Fruit fly (Drosophila melanogaster) whole organism, embryonic: ENCODE measurements around the gene Doc2.

Experiments used
- CG10147 ChIP-seq: fragments of 200-800 bp; sonication (Bioruptor generic); optimal IDR thresholded peaks from 2 replicates; lab custom pipeline; 2019; ENCODE audit warnings: missing biosample characterization, mild to moderate bottlenecking, missing genetic modification characterization, moderate library complexity
- CG10267 ChIP-seq: fragments of 200-800 bp; sonication (Bioruptor generic); optimal IDR thresholded peaks from 2 replicates; lab custom pipeline; 2018; ENCODE audit warnings: missing biosample characterization, mild to moderate bottlenecking, missing genetic modification characterization, moderate library complexity
- CG11456 ChIP-seq: fragments of 200-800 bp; sonication (Bioruptor generic); IDR thresholded peaks from 3 replicates; pipeline ENCODE4 v1.3.6; 2022; ENCODE audit warnings: missing biosample characterization, missing genetic modification characterization
- CG1233 ChIP-seq: fragments of 200-800 bp; sonication (Bioruptor generic); optimal IDR thresholded peaks from 4 replicates; lab custom pipeline; 2018; ENCODE audit warnings: missing biosample characterization, mild to moderate bottlenecking, missing genetic modification characterization
- CG14667 ChIP-seq: fragments of 200-800 bp; sonication (Bioruptor generic); IDR thresholded peaks from 2 replicates; pipeline ENCODE4 v1.3.6; 2022; ENCODE audit warnings: missing biosample characterization, missing genetic modification characterization
- CG15479 ChIP-seq: fragments of 200-800 bp; sonication (Bioruptor generic); optimal IDR thresholded peaks from 3 replicates; lab custom pipeline; 2019; ENCODE audit warnings: missing biosample characterization, mild to moderate bottlenecking, missing genetic modification characterization, moderate library complexity
- CG17802 ChIP-seq: fragments of 200-800 bp; sonication (Bioruptor generic); optimal IDR thresholded peaks from 2 replicates; lab custom pipeline; 2018; ENCODE audit warnings: missing biosample characterization, mild to moderate bottlenecking, missing genetic modification characterization, moderate library complexity
- CG18619 ChIP-seq: fragments of 200-800 bp; sonication (Bioruptor generic); optimal IDR thresholded peaks from 3 replicates; lab custom pipeline; 2017; ENCODE audit warnings: missing biosample characterization, mild to moderate bottlenecking, missing genetic modification characterization
- CG31365 ChIP-seq: fragments of 200-800 bp; sonication (Bioruptor generic); optimal IDR thresholded peaks from 2 replicates; lab custom pipeline; 2018; ENCODE audit warnings: missing biosample characterization, mild to moderate bottlenecking, missing genetic modification characterization
- CG31388 ChIP-seq: fragments of 200-800 bp; sonication (Bioruptor generic); optimal IDR thresholded peaks from 2 replicates; lab custom pipeline; 2016; ENCODE audit warnings: missing biosample characterization, missing genetic modification characterization
- CG32772 ChIP-seq: fragments of 200-800 bp; sonication (Bioruptor generic); IDR thresholded peaks from 2 replicates; pipeline ENCODE4 v1.3.6; 2022; ENCODE audit warnings: missing biosample characterization, missing genetic modification characterization
- CG34376 ChIP-seq: fragments of 200-800 bp; sonication (Bioruptor generic); optimal IDR thresholded peaks from 2 replicates; lab custom pipeline; 2018; ENCODE audit warnings: missing biosample characterization, mild to moderate bottlenecking, missing genetic modification characterization
- CG43689 ChIP-seq: fragments of 200-800 bp; sonication (Bioruptor generic); IDR thresholded peaks from 2 replicates; pipeline ENCODE4 v1.3.6; 2022; ENCODE audit warnings: missing biosample characterization, missing genetic modification characterization
- CG6175 ChIP-seq: fragments of 200-800 bp; sonication (Bioruptor generic); IDR thresholded peaks from 3 replicates; pipeline ENCODE4 v1.3.6; 2022; ENCODE audit warnings: missing biosample characterization, missing genetic modification characterization
- CG7271 ChIP-seq: fragments of 200-800 bp; sonication (Bioruptor generic); optimal IDR thresholded peaks from 2 replicates; lab custom pipeline; 2018; ENCODE audit warnings: missing biosample characterization, mild to moderate bottlenecking, missing genetic modification characterization, moderate library complexity
- CG7839 ChIP-seq: fragments of 200-800 bp; sonication (Bioruptor generic); optimal IDR thresholded peaks from 3 replicates; lab custom pipeline; 2018; ENCODE audit warnings: missing biosample characterization, mild to moderate bottlenecking, missing genetic modification characterization, moderate library complexity
- CG8089 ChIP-seq: fragments of 200-800 bp; sonication (Bioruptor generic); optimal IDR thresholded peaks from 3 replicates; lab custom pipeline; 2016; ENCODE audit warnings: missing biosample characterization, missing genetic modification characterization
- CG8281 ChIP-seq: fragments of 200-800 bp; sonication (Bioruptor generic); optimal IDR thresholded peaks from 2 replicates; lab custom pipeline; 2018; ENCODE audit warnings: missing biosample characterization, mild to moderate bottlenecking, missing genetic modification characterization, moderate library complexity
- CG8388 ChIP-seq: fragments of 200-800 bp; sonication (Bioruptor generic); optimal IDR thresholded peaks from 2 replicates; lab custom pipeline; 2019; ENCODE audit warnings: missing biosample characterization, mild to moderate bottlenecking, missing genetic modification characterization, moderate library complexity
- Camta ChIP-seq: fragments of 200-800 bp; sonication (Bioruptor generic); optimal IDR thresholded peaks from 2 replicates; lab custom pipeline; 2016; ENCODE audit warnings: missing biosample characterization, missing genetic modification characterization
- Chrac-16 ChIP-seq: fragments of 200-800 bp; sonication (Bioruptor generic); optimal IDR thresholded peaks from 3 replicates; lab custom pipeline; 2016; ENCODE audit warnings: missing biosample characterization, missing genetic modification characterization
- Dad ChIP-seq: fragments of 200-800 bp; sonication (Bioruptor generic); optimal IDR thresholded peaks from 3 replicates; lab custom pipeline; 2016; ENCODE audit warnings: missing biosample characterization, missing genetic modification characterization
- Dek ChIP-seq: fragments of 200-800 bp; sonication (Bioruptor generic); optimal IDR thresholded peaks from 3 replicates; lab custom pipeline; 2019; ENCODE audit warnings: missing biosample characterization, mild to moderate bottlenecking, missing genetic modification characterization, moderate library complexity
- Drgx ChIP-seq: fragments of 200-800 bp; sonication (Bioruptor generic); IDR thresholded peaks from 2 replicates; pipeline ENCODE4 v1.3.6; 2022; ENCODE audit warnings: missing biosample characterization, missing genetic modification characterization
- Ets65A ChIP-seq: fragments of 200-800 bp; sonication (Bioruptor generic); peaks from one replicate; lab custom pipeline; 2016; ENCODE audit warnings: missing biosample characterization, missing genetic modification characterization
- Hr51 ChIP-seq, 2 experiments: fragments of 200-800 bp; sonication (Bioruptor generic); optimal IDR thresholded peaks; 2 replicates in 1 of 2; 3 replicates in 1 of 2; lab custom pipeline; 2016 to 2018; ENCODE audit warnings: missing biosample characterization in 2 of 2, missing genetic modification characterization in 2 of 2, mild to moderate bottlenecking in 1 of 2, moderate library complexity in 1 of 2
- Kr ChIP-seq: fragments of 200-800 bp; sonication (Bioruptor generic); optimal IDR thresholded peaks from 2 replicates; lab custom pipeline; 2017; ENCODE audit warnings: missing biosample characterization, mild to moderate bottlenecking, missing genetic modification characterization
- Med ChIP-seq: fragments of 200-800 bp; sonication (Bioruptor generic); peaks from one replicate; lab custom pipeline; 2016; ENCODE audit warnings: missing biosample characterization, missing genetic modification characterization, mild to moderate bottlenecking, inconsistent platforms, moderate library complexity
- Side ChIP-seq: fragments of 200-800 bp; sonication (Bioruptor generic); optimal IDR thresholded peaks from 2 replicates; lab custom pipeline; 2016; ENCODE audit warnings: missing biosample characterization, missing genetic modification characterization
- Sox102F ChIP-seq: fragments of 200-800 bp; sonication (Bioruptor generic); optimal IDR thresholded peaks from 2 replicates; lab custom pipeline; 2018; ENCODE audit warnings: missing biosample characterization, mild to moderate bottlenecking, missing genetic modification characterization, moderate library complexity
- cad ChIP-seq: fragments of >200 bp; optimal IDR thresholded peaks from 2 replicates; lab custom pipeline; 2017; ENCODE audit warnings: missing biosample characterization, missing genetic modification characterization
- croc ChIP-seq: fragments of 200-800 bp; sonication (Bioruptor generic); conservative IDR thresholded peaks from 3 replicates; pipeline ENCODE4 v1.3.6; 2022; ENCODE audit warnings: missing biosample characterization, missing genetic modification characterization
- eyg ChIP-seq: fragments of 200-800 bp; sonication (Bioruptor generic); optimal IDR thresholded peaks from 3 replicates; lab custom pipeline; 2016; ENCODE audit warnings: missing biosample characterization, missing genetic modification characterization
- grn ChIP-seq: fragments of 200-800 bp; sonication (Bioruptor generic); optimal IDR thresholded peaks from 3 replicates; lab custom pipeline; 2017; ENCODE audit warnings: missing biosample characterization, missing genetic modification characterization
- inv ChIP-seq: fragments of 200-800 bp; sonication (Bioruptor generic); IDR thresholded peaks from 2 replicates; pipeline ENCODE4 v1.3.6; 2022; ENCODE audit warnings: missing biosample characterization, missing genetic modification characterization; ENCODE audit not compliant: partially characterized antibody
- kah ChIP-seq: fragments of 200-800 bp; sonication (Bioruptor generic); optimal IDR thresholded peaks from 2 replicates; lab custom pipeline; 2018; ENCODE audit warnings: missing biosample characterization, mild to moderate bottlenecking, missing genetic modification characterization
- lab ChIP-seq: fragments of 200-800 bp; sonication (Bioruptor generic); optimal IDR thresholded peaks from 3 replicates; lab custom pipeline; 2017; ENCODE audit warnings: missing biosample characterization, missing genetic modification characterization, mild to moderate bottlenecking, moderate library complexity, missing genetic modification reagents
- row ChIP-seq: fragments of 200-800 bp; sonication (Bioruptor generic); IDR thresholded peaks from 3 replicates; pipeline ENCODE4 v1.3.6; 2022; ENCODE audit warnings: missing biosample characterization, missing genetic modification characterization
- scrt ChIP-seq: fragments of 200-800 bp; sonication (Bioruptor generic); optimal IDR thresholded peaks from 2 replicates; lab custom pipeline; 2018; ENCODE audit warnings: missing biosample characterization, mild to moderate bottlenecking, missing genetic modification characterization, moderate library complexity
- sens ChIP-seq: fragments of 200-800 bp; sonication (Bioruptor generic); peaks from one replicate; lab custom pipeline; 2016; ENCODE audit warnings: missing biosample characterization, missing genetic modification characterization
- sim ChIP-seq: fragments of 200-800 bp; sonication (Bioruptor generic); IDR thresholded peaks from 2 replicates; pipeline ENCODE4 v1.3.6; 2022; ENCODE audit warnings: missing biosample characterization, missing genetic modification characterization
- so ChIP-seq: fragments of 200-800 bp; sonication (Bioruptor generic); IDR thresholded peaks from 3 replicates; pipeline ENCODE4 v1.3.6; 2022; ENCODE audit warnings: missing biosample characterization, missing genetic modification characterization
- tll ChIP-seq, 2 experiments: fragments of 200-800 bp in 1 of 2; fragments of >200 bp in 1 of 2; sonication (Bioruptor generic) in 1 of 2; optimal IDR thresholded peaks; 2 replicates each; lab custom pipeline; 2017 to 2019; ENCODE audit warnings: missing biosample characterization in 2 of 2, missing genetic modification characterization in 2 of 2, mild to moderate bottlenecking in 1 of 2, moderate library complexity in 1 of 2
- trem ChIP-seq: fragments of 200-800 bp; optimal IDR thresholded peaks from 3 replicates; lab custom pipeline; 2019; ENCODE audit warnings: missing biosample characterization, mild to moderate bottlenecking, missing genetic modification characterization, moderate library complexity
- twi ChIP-seq: fragments of 200-800 bp; optimal IDR thresholded peaks from 2 replicates; lab custom pipeline; 2019; ENCODE audit warnings: missing biosample characterization, mild to moderate bottlenecking, missing genetic modification characterization, moderate library complexity
- tx ChIP-seq: fragments of 200-800 bp; sonication (Bioruptor generic); optimal IDR thresholded peaks from 2 replicates; lab custom pipeline; 2016; ENCODE audit warnings: missing biosample characterization, missing genetic modification characterization
- unpg ChIP-seq: fragments of 200-800 bp; sonication (Bioruptor generic); optimal IDR thresholded peaks from 3 replicates; lab custom pipeline; 2018; ENCODE audit warnings: missing biosample characterization, mild to moderate bottlenecking, missing genetic modification characterization, moderate library complexity
- yki ChIP-seq: fragments of >200 bp; optimal IDR thresholded peaks from 3 replicates; lab custom pipeline; 2018
- zen ChIP-seq: fragments of 200-800 bp; sonication (Bioruptor generic); optimal IDR thresholded peaks from 3 replicates; lab custom pipeline; 2018; ENCODE audit warnings: missing biosample characterization, mild to moderate bottlenecking, missing genetic modification characterization, moderate library complexity

Doc2 gene

DNA sequence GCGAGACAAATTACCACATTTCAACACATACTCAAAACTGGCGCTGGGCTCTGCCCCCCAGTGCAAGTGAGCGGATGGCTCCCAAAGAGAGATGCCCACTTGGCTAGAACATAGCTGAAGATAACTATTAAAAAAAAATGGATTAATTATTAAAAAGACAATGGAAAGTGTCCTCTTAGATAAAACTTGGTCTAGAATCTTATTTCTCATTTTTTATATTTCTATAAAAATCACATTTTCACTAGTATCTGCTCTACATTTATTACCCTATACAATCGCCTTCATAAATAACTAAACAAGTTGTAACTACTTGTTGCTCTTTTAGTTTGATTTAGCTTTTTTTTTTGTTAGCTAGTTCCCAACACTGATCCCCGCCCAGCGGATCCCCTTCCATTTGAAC is 13.8 kb upstream of the Doc2 start (continued):
- TF ChIP-seq CG32772 (GFP tag; lab: Robert Waterston, UW) (no peak), CG8388 (no peak), CG10147 (GFP tag; lab: Kevin White, UChicago) (no peak), scrt (GFP tag; lab: Kevin White, UChicago) (no peak), kah (no peak), CG7839 (tag; lab: Kevin White, UChicago) (peak; percentile 5), croc (GFP tag; lab: Robert Waterston, UW) (0 out of 3 replicates have a peak, but pooled peaks have one; percentile 27), CG34376 (GFP tag; lab: Kevin White, UChicago) (no peak), Sox102F (GFP tag; lab: Kevin White, UChicago) (peak; percentile 32), Chrac-16 (GFP tag; lab: Kevin White, UChicago) (no peak)

DNA sequence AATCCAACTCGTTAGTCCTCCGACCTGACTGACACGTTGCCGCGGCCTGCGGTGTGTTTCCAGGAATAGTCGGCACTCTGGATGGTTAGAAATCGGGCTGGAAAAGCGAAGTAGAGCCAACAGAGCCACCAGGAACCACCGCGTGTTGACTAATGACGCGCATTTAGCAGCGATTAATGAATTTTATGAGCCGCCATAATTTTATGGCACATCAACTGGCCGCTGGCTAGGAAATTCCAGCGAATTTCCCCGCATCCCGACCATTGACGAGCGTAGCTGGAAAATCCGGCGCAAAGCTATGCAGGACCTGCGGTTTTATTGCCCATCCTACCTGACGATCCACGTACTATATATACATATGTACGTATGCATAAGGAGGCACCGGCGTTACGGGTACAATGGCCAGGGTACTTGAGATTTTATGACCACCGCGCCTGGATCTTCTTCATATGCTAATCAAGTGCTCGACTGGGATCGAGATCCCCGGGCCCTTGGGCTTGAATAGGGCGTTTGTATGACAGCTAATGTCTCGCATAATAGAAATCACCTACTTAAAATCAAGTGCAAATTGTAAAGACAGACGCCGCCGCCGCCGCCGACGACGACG is 10.2 kb upstream of the Doc2 start:
- peak; percentile 99 for TF ChIP-seq zen (tag; lab: Kevin White, UChicago)
- TF ChIP-seq cad, result peak; percentile 99
- no peak for TF ChIP-seq inv (GFP tag; lab: Robert Waterston, UW)
- no peak for TF ChIP-seq sim
- peak; percentile 50 for TF ChIP-seq Kr (GFP tag; lab: Kevin White, UChicago)
- no peak for TF ChIP-seq trem
- TF ChIP-seq tll (GFP tag; optimal IDR thresholded peaks at IDR 0.05; lab: Kevin White, UChicago), result peak in 1 of 2 experiments; percentile 98
- peak; percentile 55 for TF ChIP-seq CG15479
- peak; percentile 48 for TF ChIP-seq Med
- peak; percentile 57 for TF ChIP-seq Ets65A (GFP tag; lab: Kevin White, UChicago)
- TF ChIP-seq CG7271, result peak; percentile 87
- no peak for TF ChIP-seq yki
- no peak for TF ChIP-seq CG31365 (tag; lab: Kevin White, UChicago)
- TF ChIP-seq Hr51 (GFP tag; optimal IDR thresholded peaks at IDR 0.05; lab: Kevin White, UChicago), result no peak
- TF ChIP-seq twi, result peak; percentile 42
- no peak for TF ChIP-seq Side (GFP tag; lab: Kevin White, UChicago)

DNA sequence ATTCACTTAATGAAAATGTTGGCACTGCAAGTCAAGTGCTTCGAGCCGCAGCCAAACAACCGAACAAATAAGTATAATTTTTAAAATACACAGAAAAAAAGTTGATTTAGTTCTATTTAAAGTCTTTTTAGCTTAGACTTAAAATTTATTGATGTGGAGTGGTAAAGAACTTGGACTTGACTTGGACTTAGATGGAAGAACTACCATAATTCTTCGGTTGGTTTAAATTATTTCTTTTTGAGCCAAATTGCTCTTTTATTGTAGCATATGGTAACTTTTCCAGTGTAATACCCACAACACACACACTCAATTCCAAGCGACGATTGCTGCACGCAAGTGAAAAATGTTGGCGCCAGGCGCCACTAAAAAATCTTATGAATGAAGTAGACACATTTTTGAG is 9.0 kb upstream of the Doc2 start:
- TF ChIP-seq CG31365 (tag; lab: Kevin White, UChicago) (no peak), CG11456 (no peak), CG8281 (tag; lab: Kevin White, UChicago) (no peak), CG17802 (tag; lab: Kevin White, UChicago) (no peak), so (0 out of 3 replicates have a peak, but pooled peaks have one; percentile 10), CG6175 (GFP tag; lab: Robert Waterston, UW) (no peak), unpg (peak; percentile 57), CG31388 (GFP tag; lab: Kevin White, UChicago) (no peak), CG32772 (GFP tag; lab: Robert Waterston, UW) (no peak), CG8089 (GFP tag; lab: Kevin White, UChicago) (peak; percentile 21), grn (GFP tag; lab: Kevin White, UChicago) (no peak), Dek (no peak), Dad (GFP tag; lab: Kevin White, UChicago) (no peak), lab (GFP tag; lab: Kevin White, UChicago) (no peak), CG43689 (GFP tag; lab: Robert Waterston, UW) (no peak), Drgx (GFP tag; lab: Robert Waterston, UW) (no peak), CG14667 (no peak), Camta (GFP tag; lab: Kevin White, UChicago) (peak; percentile 56), eyg (GFP tag; lab: Kevin White, UChicago) (no peak), tx (no peak), sens (GFP tag; lab: Kevin White, UChicago) (peak; percentile 95), row (GFP tag; lab: Robert Waterston, UW) (peak; percentile 58), CG10147 (GFP tag; lab: Kevin White, UChicago) (no peak), CG18619 (GFP tag; lab: Kevin White, UChicago) (peak; percentile 13), CG7839 (tag; lab: Kevin White, UChicago) (peak; percentile 59), CG1233 (GFP tag; lab: Kevin White, UChicago) (no peak), CG10267 (tag; lab: Kevin White, UChicago) (peak; percentile 59)
